Worm (Caenorhabditis elegans): Measurements from ENCODE around the gene F31B12.4.

F31B12.4 gene

DNA sequence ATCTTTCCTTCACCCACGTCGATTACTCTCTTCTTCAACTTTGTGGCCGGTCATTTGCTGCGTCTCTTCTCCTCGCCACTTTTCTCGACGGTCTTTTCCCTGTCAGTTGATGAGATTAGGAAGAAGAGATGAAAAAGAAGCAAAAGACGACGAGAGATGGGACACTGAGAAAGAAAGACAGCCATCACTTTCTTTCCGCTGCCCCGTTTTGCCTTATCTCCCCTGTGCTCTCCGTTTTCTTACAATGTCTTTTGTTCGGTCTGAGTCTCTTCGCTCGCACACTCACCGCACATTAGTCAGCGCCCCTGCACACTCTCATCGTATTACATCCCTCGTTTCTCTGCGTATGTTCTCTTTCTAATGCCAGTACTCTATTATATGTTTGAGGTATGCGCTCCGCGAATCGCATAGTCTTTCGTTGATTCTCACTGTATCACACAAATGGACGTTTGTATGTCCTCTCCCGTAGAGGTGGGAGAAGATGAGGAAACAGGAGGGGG is 38.4 kb upstream of the F31B12.4 start (continued):
- TF ChIP-seq nhr-28 (tag; optimal IDR thresholded peaks at IDR 0.05) (no peak), ama-1 (optimal IDR thresholded peaks at IDR 0.05) (peak; percentile 43), nhr-77 (tag; optimal IDR thresholded peaks at IDR 0.05) (peak; percentile 88), nhr-237 (tag; optimal IDR thresholded peaks at IDR 0.05) (no peak), skn-1 (tag; optimal IDR thresholded peaks at IDR 0.05) (peak; percentile 87), elt-2 (tag; optimal IDR thresholded peaks at IDR 0.05) (peak; percentile 95), R02D3.7 (tag; optimal IDR thresholded peaks at IDR 0.05) (peak; percentile 77), nhr-67 (tag; optimal IDR thresholded peaks at IDR 0.05) (no peak), mdl-1 (tag; optimal IDR thresholded peaks at IDR 0.05) (peak; percentile 91), ceh-28 (tag; optimal IDR thresholded peaks at IDR 0.05) (peak; percentile 90), hmg-11 (tag; optimal IDR thresholded peaks at IDR 0.05) (peak; percentile 98), elt-3 (tag; optimal IDR thresholded peaks at IDR 0.05) (peak in 2 of 3 experiments; percentile 68 to 85), nhr-76 (tag; optimal IDR thresholded peaks at IDR 0.05) (peak; percentile 69), jun-1 (tag; optimal IDR thresholded peaks at IDR 0.05) (peak; percentile 97), nhr-23 (tag; optimal IDR thresholded peaks at IDR 0.05) (peak; percentile 96), sea-2 (GFP tag; optimal IDR thresholded peaks at IDR 0.05) (peak; percentile 38), tbx-2 (tag; optimal IDR thresholded peaks at IDR 0.05) (peak; percentile 94), lin-39 (tag; optimal IDR thresholded peaks at IDR 0.05) (peak; percentile 97), snpc-4 (tag; optimal IDR thresholded peaks at IDR 0.05) (peak; percentile 74), ceh-9 (tag; optimal IDR thresholded peaks at IDR 0.05) (peak; percentile 39)

DNA sequence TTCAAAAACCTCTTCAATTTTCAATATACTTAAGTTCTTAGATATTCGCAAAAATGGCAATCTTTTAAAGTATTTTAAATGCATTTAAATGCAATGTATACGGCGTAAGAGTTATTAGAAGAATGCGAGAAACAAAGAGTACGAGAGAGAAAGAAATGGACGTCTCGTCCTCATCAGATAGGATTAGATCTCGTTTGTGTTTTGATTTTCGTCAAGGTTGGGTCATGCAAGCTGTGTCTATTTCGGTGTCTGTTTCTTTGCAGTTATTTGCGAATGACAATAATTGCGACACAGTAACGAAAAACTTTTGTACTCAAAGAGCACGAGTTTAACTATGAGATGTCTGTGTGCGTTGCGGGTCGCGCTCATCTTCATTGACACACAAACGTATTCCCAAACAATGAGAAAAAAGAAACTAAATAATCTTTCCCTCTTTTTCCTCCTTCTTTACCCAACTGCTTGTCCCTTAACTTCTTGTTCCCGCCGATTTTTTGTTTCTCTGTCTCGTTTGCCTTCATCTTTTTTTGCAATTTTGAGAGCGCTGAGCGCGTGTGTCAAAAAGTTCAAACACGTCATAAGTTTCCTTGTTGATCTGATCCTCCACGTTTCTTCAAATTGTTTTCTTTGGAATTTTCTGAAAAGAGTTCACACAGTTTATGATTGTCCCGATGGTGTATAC is 37.4 kb upstream of the F31B12.4 start:
- TF ChIP-seq sea-2 (GFP tag; optimal IDR thresholded peaks at IDR 0.05): no peak
- TF ChIP-seq daf-12 (tag; optimal IDR thresholded peaks at IDR 0.05): no peak
- TF ChIP-seq fkh-10 (GFP tag; optimal IDR thresholded peaks at IDR 0.05): no peak
- TF ChIP-seq lin-15B (tag; optimal IDR thresholded peaks at IDR 0.05): no peak
- peak; percentile 92 for TF ChIP-seq pha-4 (tag; optimal IDR thresholded peaks at IDR 0.05)
- TF ChIP-seq ceh-82 (tag; optimal IDR thresholded peaks at IDR 0.05): no peak
- no peak for TF ChIP-seq ztf-4 (tag; optimal IDR thresholded peaks at IDR 0.05)
- TF ChIP-seq nhr-28 (tag; optimal IDR thresholded peaks at IDR 0.05): no peak
- peak; percentile 32 for TF ChIP-seq nhr-23 (tag; optimal IDR thresholded peaks at IDR 0.05)
- TF ChIP-seq ceh-28 (tag; optimal IDR thresholded peaks at IDR 0.05): no peak
- no peak for TF ChIP-seq nhr-237 (tag; optimal IDR thresholded peaks at IDR 0.05)
- TF ChIP-seq R02D3.7 (tag; optimal IDR thresholded peaks at IDR 0.05): no peak
- no peak for TF ChIP-seq zag-1 (tag; optimal IDR thresholded peaks at IDR 0.05)
- no peak for TF ChIP-seq unc-62 (GFP tag; optimal IDR thresholded peaks at IDR 0.05)
- no peak for TF ChIP-seq fos-1 (tag; optimal IDR thresholded peaks at IDR 0.05)
- TF ChIP-seq ama-1 (optimal IDR thresholded peaks at IDR 0.05): no peak
- TF ChIP-seq nhr-67 (tag; optimal IDR thresholded peaks at IDR 0.05): no peak
- TF ChIP-seq hmg-11 (tag; optimal IDR thresholded peaks at IDR 0.05): no peak
- no peak for TF ChIP-seq ztf-11 (tag; optimal IDR thresholded peaks at IDR 0.05)
- no peak for TF ChIP-seq elt-3 (tag; optimal IDR thresholded peaks at IDR 0.05)
- no peak for TF ChIP-seq nhr-12 (tag; optimal IDR thresholded peaks at IDR 0.05)
- TF ChIP-seq elt-1 (tag; optimal IDR thresholded peaks at IDR 0.05): peak; percentile 62
- TF ChIP-seq nhr-77 (tag; optimal IDR thresholded peaks at IDR 0.05): no peak
- TF ChIP-seq skn-1 (tag; optimal IDR thresholded peaks at IDR 0.05): no peak
- no peak for TF ChIP-seq pqm-1 (tag; optimal IDR thresholded peaks at IDR 0.05)
- no peak for TF ChIP-seq lsy-12 (tag; optimal IDR thresholded peaks at IDR 0.05)

DNA sequence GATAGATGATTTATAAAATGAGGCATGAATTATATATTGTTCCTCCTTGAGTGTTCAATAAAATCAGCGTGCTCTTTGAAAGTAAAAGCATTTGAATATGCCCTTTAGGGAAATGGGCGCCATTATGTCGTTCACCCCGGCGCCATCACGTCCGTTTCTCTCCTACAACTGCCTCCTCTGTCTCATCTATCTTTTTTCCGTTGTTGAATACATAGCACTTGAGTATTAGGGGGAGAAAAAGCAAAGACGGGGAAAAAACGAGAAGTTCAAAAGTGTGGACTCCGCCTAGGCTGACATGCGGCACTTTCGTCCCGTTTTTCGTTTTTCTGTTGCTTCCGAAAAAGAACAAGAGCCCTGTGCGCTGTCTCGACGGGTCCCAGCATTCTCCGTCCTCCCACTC is 36.9 kb upstream of the F31B12.4 start:
- peak; percentile 28 for TF ChIP-seq lin-39 (tag; optimal IDR thresholded peaks at IDR 0.05)
- peak; percentile 5 for TF ChIP-seq pha-4 (tag; optimal IDR thresholded peaks at IDR 0.05)
- TF ChIP-seq pqm-1 (tag; optimal IDR thresholded peaks at IDR 0.05): peak; percentile 49
- no peak for TF ChIP-seq sea-2 (GFP tag; optimal IDR thresholded peaks at IDR 0.05)
- TF ChIP-seq lsy-12 (tag; optimal IDR thresholded peaks at IDR 0.05): peak; percentile 16
- no peak for TF ChIP-seq fos-1 (tag; optimal IDR thresholded peaks at IDR 0.05)
- TF ChIP-seq nhr-43 (tag; optimal IDR thresholded peaks at IDR 0.05; ENCODE audit: poor library complexity, severe bottlenecking): no peak
- peak; percentile 36 for TF ChIP-seq nfya-1 (tag; optimal IDR thresholded peaks at IDR 0.05; ENCODE audit: insufficient read depth)
- peak; percentile 31 for TF ChIP-seq elt-1 (tag; optimal IDR thresholded peaks at IDR 0.05)
- peak; percentile 21 for TF ChIP-seq elt-2 (tag; optimal IDR thresholded peaks at IDR 0.05)

All from whole organism, L3 larva.